Fruit fly (Drosophila melanogaster): ENCODE data around the gene CG17375.
A peak's percentile ranks its signal among the peaks of the same experiment; 100 is the strongest.

CG17375 gene

DNA sequence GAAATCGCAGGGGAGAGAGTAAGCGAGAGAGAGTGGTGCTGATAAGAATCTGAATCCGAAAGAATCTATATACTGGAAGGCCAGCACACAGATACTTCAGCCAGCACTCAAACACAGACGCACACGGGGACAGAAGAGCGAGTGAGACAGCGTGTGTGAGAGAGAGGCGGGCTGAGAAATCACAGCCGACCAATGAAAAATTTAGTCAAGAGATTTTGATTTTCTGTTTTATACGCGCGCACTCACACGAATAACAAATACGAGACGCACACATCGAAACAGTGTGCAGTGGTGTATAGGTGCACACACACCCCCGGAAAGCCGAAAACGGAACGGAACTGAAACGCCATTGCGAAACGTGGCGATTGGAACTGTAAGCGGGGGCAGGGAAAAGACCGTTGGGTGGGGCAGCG lies 28.1 kb upstream of the CG17375 start (continued):
- TF ChIP-seq org-1 (GFP tag; optimal IDR thresholded peaks at IDR 0.05) (no peak), nmo (GFP tag; optimal IDR thresholded peaks at IDR 0.05) (peak; percentile 6), CG18599 (GFP tag; optimal IDR thresholded peaks at IDR 0.05) (no peak), CG34422 (GFP tag; IDR thresholded peaks at IDR 0.05) (no peak), h (optimal IDR thresholded peaks at IDR 0.05) (no peak), jing (GFP tag; optimal IDR thresholded peaks at IDR 0.05) (no peak), BtbVII (GFP tag; optimal IDR thresholded peaks at IDR 0.05) (no peak), ken (GFP tag; IDR thresholded peaks at IDR 0.05) (0 out of 3 replicates have a peak, but pooled peaks have one; percentile 28), gcm (GFP tag; optimal IDR thresholded peaks at IDR 0.05) (peak; percentile 34), CG5180 (GFP tag; optimal IDR thresholded peaks at IDR 0.05) (no peak), ato (GFP tag; IDR thresholded peaks at IDR 0.05; ENCODE audit: partially characterized antibody) (no peak), CG6689 (GFP tag; IDR thresholded peaks at IDR 0.05) (no peak), Camta (GFP tag; optimal IDR thresholded peaks at IDR 0.05) (no peak), Adf1 (GFP tag; IDR thresholded peaks at IDR 0.05) (no peak; the same call in none of the 2 replicates), B-H1 (GFP tag; IDR thresholded peaks at IDR 0.05) (no peak), HLH4C (GFP tag; IDR thresholded peaks at IDR 0.05; ENCODE audit: partially characterized antibody) (no peak), stwl (tag; optimal IDR thresholded peaks at IDR 0.05) (no peak), CG14050 (GFP tag; IDR thresholded peaks at IDR 0.05) (no peak), Chrac-16 (GFP tag; optimal IDR thresholded peaks at IDR 0.05) (no peak), disco-r (GFP tag; optimal IDR thresholded peaks at IDR 0.05) (no peak), crp (GFP tag; optimal IDR thresholded peaks at IDR 0.05) (no peak), CG3995 (GFP tag; optimal IDR thresholded peaks at IDR 0.05) (no peak), Aef1 (GFP tag; IDR thresholded peaks at IDR 0.05) (no peak), gsb (GFP tag; IDR thresholded peaks at IDR 0.05) (no peak), CG12942 (GFP tag; optimal IDR thresholded peaks at IDR 0.05) (no peak), CG15073 (GFP tag; optimal IDR thresholded peaks at IDR 0.05) (no peak), prd (optimal IDR thresholded peaks at IDR 0.05) (no peak), prd (GFP tag; IDR thresholded peaks at IDR 0.05) (no peak), tll (GFP tag; optimal IDR thresholded peaks at IDR 0.05) (no peak), gfzf (GFP tag; optimal IDR thresholded peaks at IDR 0.05) (no peak), HmgZ (tag; optimal IDR thresholded peaks at IDR 0.05) (peak; percentile 11), Dip3 (GFP tag; optimal IDR thresholded peaks at IDR 0.05) (no peak), fru (optimal IDR thresholded peaks at IDR 0.05) (no peak), Awh (GFP tag; IDR thresholded peaks at IDR 0.05) (no peak), CG2712 (tag; optimal IDR thresholded peaks at IDR 0.05) (no peak), Hand (GFP tag; optimal IDR thresholded peaks at IDR 0.05) (no peak), CG3407 (GFP tag; optimal IDR thresholded peaks at IDR 0.05) (no peak), Six4 (GFP tag; optimal IDR thresholded peaks at IDR 0.05) (no peak), CG12391 (tag; optimal IDR thresholded peaks at IDR 0.05) (no peak), D19B (GFP tag; optimal IDR thresholded peaks at IDR 0.05) (no peak), ro (GFP tag; IDR thresholded peaks at IDR 0.05) (no peak), croc (GFP tag; conservative IDR thresholded peaks at IDR 0.05) (no peak), CG4707 (GFP tag; optimal IDR thresholded peaks at IDR 0.05) (no peak), NFAT (GFP tag; IDR thresholded peaks at IDR 0.05) (no peak), emc (GFP tag; optimal IDR thresholded peaks at IDR 0.05) (no peak), ac (GFP tag; optimal IDR thresholded peaks at IDR 0.05) (no peak), CG17359 (tag; optimal IDR thresholded peaks at IDR 0.05) (no peak), CG30403 (GFP tag; optimal IDR thresholded peaks at IDR 0.05) (no peak), Fer2 (tag; optimal IDR thresholded peaks at IDR 0.05) (no peak), HLH3B (GFP tag; IDR thresholded peaks at IDR 0.05) (no peak), vnd (GFP tag; IDR thresholded peaks at IDR 0.05; ENCODE audit: partially characterized antibody) (no peak), CG15696 (tag; optimal IDR thresholded peaks at IDR 0.05) (no peak)
